Fruit fly (Drosophila melanogaster): ENCODE results near the gene CG6333.

The CG6333 gene

DNA sequence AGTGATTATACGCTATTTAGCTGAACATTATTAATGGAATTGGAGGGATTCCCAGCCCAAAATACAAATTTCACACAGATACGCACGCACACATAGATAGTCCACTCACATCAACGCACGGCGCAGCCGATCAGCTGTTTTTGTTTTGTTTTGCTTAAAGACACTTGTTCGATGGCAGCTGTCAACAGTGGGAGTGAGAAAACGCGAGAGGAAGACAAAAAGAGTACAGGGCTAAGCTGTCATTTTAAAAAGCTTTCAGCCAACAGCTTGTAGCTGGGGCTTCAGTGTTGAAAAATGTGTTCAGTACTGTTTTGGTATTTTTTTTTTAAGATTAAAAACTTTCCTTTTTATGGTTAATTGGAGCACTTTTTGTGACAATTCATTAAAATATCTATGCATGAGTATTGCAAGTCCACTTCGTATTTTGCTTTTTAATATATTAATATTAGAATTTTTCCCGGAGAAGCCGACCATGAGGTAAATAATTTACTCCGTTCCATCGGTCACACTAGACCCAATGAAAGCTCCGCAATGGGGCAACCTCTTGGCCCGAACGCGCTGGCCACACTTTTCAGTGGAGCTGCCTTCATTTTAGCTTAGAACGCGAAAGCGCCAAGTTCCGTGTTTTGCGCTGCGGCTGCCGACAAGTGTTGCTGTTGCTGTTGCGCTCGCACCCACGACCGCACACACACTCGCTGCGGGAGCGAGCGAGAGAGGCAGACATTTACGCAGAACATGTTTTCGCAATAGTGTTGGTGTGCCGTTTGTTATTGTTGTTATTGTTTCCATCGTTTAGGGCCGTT lies 47.1 kb upstream of the CG6333 start (continued):
- TF ChIP-seq Kr (GFP tag; optimal IDR thresholded peaks at IDR 0.05) (no peak), zen (tag; optimal IDR thresholded peaks at IDR 0.05) (no peak), CG30020 (tag; optimal IDR thresholded peaks at IDR 0.05) (no peak), ato (GFP tag; IDR thresholded peaks at IDR 0.05; ENCODE audit: partially characterized antibody) (0 out of 2 replicates have a peak, but pooled peaks have one; percentile 13), Vsx1 (GFP tag; optimal IDR thresholded peaks at IDR 0.05) (no peak), cad (GFP tag; optimal IDR thresholded peaks at IDR 0.05) (no peak), CG11560 (tag; IDR thresholded peaks at IDR 0.05) (no peak), CG34224 (GFP tag; IDR thresholded peaks at IDR 0.05; ENCODE audit: partially characterized antibody) (peak; percentile 27; the same call in 1 of the 3 replicates), prd (optimal IDR thresholded peaks at IDR 0.05) (no peak), prd (GFP tag; IDR thresholded peaks at IDR 0.05) (peak; percentile 45; the same call in 1 of the 3 replicates), Sry-β (GFP tag; optimal IDR thresholded peaks at IDR 0.05) (no peak), Hand (GFP tag; optimal IDR thresholded peaks at IDR 0.05) (peak; percentile 38), Camta (GFP tag; optimal IDR thresholded peaks at IDR 0.05) (no peak), usp (GFP tag; optimal IDR thresholded peaks at IDR 0.05) (no peak), CG10321 (GFP tag; IDR thresholded peaks at IDR 0.05) (peak; percentile 93), PHDP (tag; optimal IDR thresholded peaks at IDR 0.05) (peak; percentile 21), Hmr (GFP tag; optimal IDR thresholded peaks at IDR 0.05) (peak; percentile 79), NC2α (GFP tag; optimal IDR thresholded peaks at IDR 0.05) (no peak), CG10979 (tag; optimal IDR thresholded peaks at IDR 0.05) (peak; percentile 34), wdn (GFP tag; IDR thresholded peaks at IDR 0.05) (0 out of 2 replicates have a peak, but pooled peaks have one; percentile 21), gem (tag; optimal IDR thresholded peaks at IDR 0.05) (peak; percentile 55), lbe (GFP tag; optimal IDR thresholded peaks at IDR 0.05) (peak; percentile 77), CG13296 (GFP tag; optimal IDR thresholded peaks at IDR 0.05) (peak; percentile 33), hbn (GFP tag; IDR thresholded peaks at IDR 0.05; ENCODE audit: partially characterized antibody) (peak; percentile 45), vvl (GFP tag; IDR thresholded peaks at IDR 0.05) (peak; percentile 74), CG7271 (tag; optimal IDR thresholded peaks at IDR 0.05) (no peak), CoRest (tag; optimal IDR thresholded peaks at IDR 0.05) (peak; percentile 61), kni (GFP tag; optimal IDR thresholded peaks at IDR 0.05) (no peak), Ptx1 (GFP tag; IDR thresholded peaks at IDR 0.05) (0 out of 2 replicates have a peak, but pooled peaks have one; percentile 56), CG1233 (GFP tag; optimal IDR thresholded peaks at IDR 0.05) (peak; percentile 8), fd3F (GFP tag; optimal IDR thresholded peaks at IDR 0.05) (no peak), unpg (GFP tag; optimal IDR thresholded peaks at IDR 0.05) (no peak), Oli (tag; optimal IDR thresholded peaks at IDR 0.05) (no peak), kay (GFP tag; optimal IDR thresholded peaks at IDR 0.05) (peak; percentile 31), CG17359 (tag; optimal IDR thresholded peaks at IDR 0.05) (peak; percentile 22), Fer1 (GFP tag; optimal IDR thresholded peaks at IDR 0.05) (peak; percentile 56), sna (GFP tag; IDR thresholded peaks at IDR 0.05; ENCODE audit: partially characterized antibody) (peak; percentile 41), CG15269 (tag; optimal IDR thresholded peaks at IDR 0.05) (peak; percentile 22), CG4360 (GFP tag; IDR thresholded peaks at IDR 0.05) (peak; percentile 56), HLH3B (GFP tag; IDR thresholded peaks at IDR 0.05) (no peak), CG11695 (GFP tag; IDR thresholded peaks at IDR 0.05) (no peak), gt (GFP tag; IDR thresholded peaks at IDR 0.05) (no peak), trh (GFP tag; optimal IDR thresholded peaks at IDR 0.05) (peak; percentile 48), CG9609 (GFP tag; optimal IDR thresholded peaks at IDR 0.05) (peak; percentile 15), her (GFP tag; optimal IDR thresholded peaks at IDR 0.05) (peak; percentile 28), Hr3 (GFP tag; optimal IDR thresholded peaks at IDR 0.05) (peak; percentile 62), Hr51 (GFP tag; optimal IDR thresholded peaks at IDR 0.05) (peak; percentile 52 to 56), Rfx (GFP tag; IDR thresholded peaks at IDR 0.05) (peak; percentile 56; the same call in 1 of the 2 replicates)

Data from whole organism, embryonic.